Fruit fly (Drosophila melanogaster) Kc167 (cell line): ENCODE data around the gene CG11454.

Experiments used
- Myc ChIP-seq: fragments of >200 bp; optimal IDR thresholded peaks from 2 replicates; lab custom pipeline; 2017; ENCODE audit warnings: missing external identifiers
- Sin3A ChIP-seq: fragments of >200 bp; optimal IDR thresholded peaks from 2 replicates; lab custom pipeline; 2018; ENCODE audit warnings: missing external identifiers
- h ChIP-seq: fragments of >200 bp; optimal IDR thresholded peaks from 3 replicates; lab custom pipeline; 2018; ENCODE audit warnings: missing external identifiers
- insv ChIP-seq: fragments of >200 bp; optimal IDR thresholded peaks from 3 replicates; lab custom pipeline; 2018; ENCODE audit warnings: missing external identifiers
- psq ChIP-seq: fragments of >200 bp; optimal IDR thresholded peaks from 2 replicates; lab custom pipeline; 2017; ENCODE audit warnings: missing external identifiers
- ttk ChIP-seq: sonication (Bioruptor generic); optimal IDR thresholded peaks from 2 replicates; lab custom pipeline; 2017; ENCODE audit warnings: missing external identifiers

CG11454 gene

dm6 chr2L:155994-156393 lies 12.9 kb downstream of the CG11454 start, which contains the start of gene CG3436:
Gene CG3436 (plus strand): TSS chr2L:156029.
- TF ChIP-seq Sin3A (lab: Kevin White, UChicago) = no peak
- TF ChIP-seq insv = no peak
- no peak for TF ChIP-seq h (lab: Kevin White, UChicago)
- no peak for TF ChIP-seq ttk (lab: Kevin White, UChicago)

DNA sequence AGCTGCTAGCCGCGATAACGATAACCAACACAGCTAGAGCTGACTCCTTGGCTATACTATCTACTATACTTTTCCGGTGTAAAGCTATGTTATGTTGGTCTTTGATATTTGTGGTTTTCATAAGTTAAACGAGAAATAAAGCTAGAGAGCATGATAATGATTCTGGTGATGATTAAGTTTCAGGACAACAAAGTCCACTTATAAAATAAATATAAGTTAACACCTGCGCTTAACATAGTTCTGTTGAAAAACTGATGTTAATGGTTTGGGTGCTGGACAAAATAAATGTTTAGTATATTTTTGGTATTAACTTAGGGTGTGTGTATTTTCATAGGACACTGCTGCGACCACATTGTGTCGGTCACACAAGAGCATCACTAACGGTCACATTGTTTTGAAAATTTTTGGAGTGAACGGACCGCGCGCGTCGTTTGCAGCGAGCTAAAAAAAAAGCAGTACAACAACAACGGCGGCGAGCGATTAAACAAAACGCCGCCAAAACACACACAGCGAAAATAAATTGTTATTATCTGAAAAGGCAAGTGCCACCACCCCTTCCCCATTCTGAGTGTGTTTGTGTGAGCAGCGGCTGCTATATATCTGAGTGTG lies 15.6 kb downstream of the CG11454 start, which contains the start of the genes CG33635 and spen:
TSS of gene CG33635 (minus strand) at position 16 of the 609 bp plus-strand sequence.
TSS of gene spen (plus strand) at position 384 of the 609 bp plus-strand sequence.
- TF ChIP-seq psq (lab: Kevin White, UChicago) (no peak), Sin3A (lab: Kevin White, UChicago) (no peak), h (lab: Kevin White, UChicago) (no peak), ttk (lab: Kevin White, UChicago) (no peak), insv (no peak), Myc (lab: Kevin White, UChicago) (no peak)

- TF ChIP-seq psq (lab: Kevin White, UChicago) (no peak), h (lab: Kevin White, UChicago) (no peak), Sin3A (lab: Kevin White, UChicago) (no peak), ttk (lab: Kevin White, UChicago) (no peak), insv (no peak), Myc (lab: Kevin White, UChicago) (no peak)
Measured at dm6 chr2L:160581-161452, 17.7 kb downstream of the CG11454 start.

dm6 chr2L:161453-162175 lies 18.5 kb downstream of the CG11454 start:
- TF ChIP-seq ttk (lab: Kevin White, UChicago) = no peak
- no peak for TF ChIP-seq psq (lab: Kevin White, UChicago)
- no peak for TF ChIP-seq insv
- TF ChIP-seq h (lab: Kevin White, UChicago) = no peak
- TF ChIP-seq Sin3A (lab: Kevin White, UChicago) = no peak
- no peak for TF ChIP-seq Myc (lab: Kevin White, UChicago)

DNA sequence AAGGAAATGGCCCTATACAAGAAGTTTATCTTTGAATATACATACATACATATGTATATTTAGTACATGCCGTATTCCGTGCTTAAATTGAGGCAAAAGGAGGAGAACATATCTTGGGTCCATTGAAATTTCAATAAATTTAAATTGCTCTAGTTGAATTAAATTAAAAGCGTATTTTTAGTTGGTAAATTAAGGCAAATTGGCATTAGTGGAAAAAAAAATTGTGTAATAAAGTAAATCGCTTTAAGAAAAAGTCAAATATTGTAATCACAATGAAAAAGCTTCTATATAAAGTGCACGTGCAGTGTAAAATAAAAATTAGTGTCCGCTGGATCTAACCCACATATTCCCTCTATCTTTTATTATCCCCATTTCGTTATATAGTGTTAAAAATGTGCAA lies 19.1 kb downstream of the CG11454 start:
- TF ChIP-seq psq (lab: Kevin White, UChicago) = no peak
- no peak for TF ChIP-seq Sin3A (lab: Kevin White, UChicago)
- no peak for TF ChIP-seq insv
- no peak for TF ChIP-seq Myc (lab: Kevin White, UChicago)
- TF ChIP-seq h (lab: Kevin White, UChicago) = no peak
- TF ChIP-seq ttk (lab: Kevin White, UChicago) = no peak

DNA sequence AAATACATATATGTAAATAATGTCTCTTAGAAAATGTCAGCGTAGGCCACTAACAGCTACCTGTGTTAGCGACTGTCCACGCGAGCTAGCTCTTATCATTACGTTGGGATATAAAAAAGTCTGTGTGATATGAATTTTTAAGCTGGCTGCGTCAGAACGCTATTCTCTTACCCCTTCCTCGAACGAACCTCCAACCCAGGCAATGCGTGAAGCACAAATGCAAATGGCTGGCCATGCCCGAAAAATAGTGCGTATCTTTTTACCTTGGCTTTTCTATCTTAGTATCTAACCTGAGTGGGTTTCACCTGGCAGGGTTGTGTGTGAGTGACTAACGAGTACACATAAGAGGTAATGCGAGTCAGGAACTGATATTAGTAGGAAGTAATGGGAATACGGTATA lies 20.1 kb downstream of the CG11454 start:
- TF ChIP-seq Sin3A (lab: Kevin White, UChicago) = no peak

DNA sequence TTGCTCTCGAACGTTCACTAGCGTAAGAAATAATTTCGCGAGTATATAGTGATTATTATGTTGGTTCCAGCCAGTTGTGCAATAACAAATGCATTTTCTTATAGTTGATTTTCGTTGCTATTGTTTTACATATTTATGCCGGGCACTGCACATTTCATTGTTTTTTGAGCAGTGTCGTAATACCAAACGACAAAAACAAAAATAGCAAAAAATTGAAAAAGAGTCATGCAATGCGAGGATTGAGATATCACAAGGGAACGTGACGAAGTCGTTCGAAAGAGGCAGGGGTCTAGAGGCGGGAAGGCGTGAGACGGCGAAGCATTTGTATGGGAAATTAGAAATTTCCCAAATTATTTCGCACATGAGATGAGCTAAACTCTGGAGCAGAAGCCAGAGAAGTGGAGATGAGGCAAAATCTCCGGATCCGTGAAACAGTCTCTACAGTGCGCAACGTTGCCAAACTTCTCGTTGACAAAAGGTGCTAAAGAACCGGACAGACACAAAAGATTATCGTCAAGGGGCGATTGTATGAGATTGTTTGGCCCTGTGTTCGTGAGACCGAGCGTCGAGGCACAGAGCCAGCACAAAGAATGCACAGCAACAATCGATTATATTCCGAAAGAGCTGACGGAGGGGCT lies 22.2 kb downstream of the CG11454 start:
- no peak for TF ChIP-seq insv
- TF ChIP-seq ttk (lab: Kevin White, UChicago) = no peak
- no peak for TF ChIP-seq Myc (lab: Kevin White, UChicago)
- TF ChIP-seq psq (lab: Kevin White, UChicago) = no peak
- no peak for TF ChIP-seq Sin3A (lab: Kevin White, UChicago)
- TF ChIP-seq h (lab: Kevin White, UChicago) = no peak

DNA sequence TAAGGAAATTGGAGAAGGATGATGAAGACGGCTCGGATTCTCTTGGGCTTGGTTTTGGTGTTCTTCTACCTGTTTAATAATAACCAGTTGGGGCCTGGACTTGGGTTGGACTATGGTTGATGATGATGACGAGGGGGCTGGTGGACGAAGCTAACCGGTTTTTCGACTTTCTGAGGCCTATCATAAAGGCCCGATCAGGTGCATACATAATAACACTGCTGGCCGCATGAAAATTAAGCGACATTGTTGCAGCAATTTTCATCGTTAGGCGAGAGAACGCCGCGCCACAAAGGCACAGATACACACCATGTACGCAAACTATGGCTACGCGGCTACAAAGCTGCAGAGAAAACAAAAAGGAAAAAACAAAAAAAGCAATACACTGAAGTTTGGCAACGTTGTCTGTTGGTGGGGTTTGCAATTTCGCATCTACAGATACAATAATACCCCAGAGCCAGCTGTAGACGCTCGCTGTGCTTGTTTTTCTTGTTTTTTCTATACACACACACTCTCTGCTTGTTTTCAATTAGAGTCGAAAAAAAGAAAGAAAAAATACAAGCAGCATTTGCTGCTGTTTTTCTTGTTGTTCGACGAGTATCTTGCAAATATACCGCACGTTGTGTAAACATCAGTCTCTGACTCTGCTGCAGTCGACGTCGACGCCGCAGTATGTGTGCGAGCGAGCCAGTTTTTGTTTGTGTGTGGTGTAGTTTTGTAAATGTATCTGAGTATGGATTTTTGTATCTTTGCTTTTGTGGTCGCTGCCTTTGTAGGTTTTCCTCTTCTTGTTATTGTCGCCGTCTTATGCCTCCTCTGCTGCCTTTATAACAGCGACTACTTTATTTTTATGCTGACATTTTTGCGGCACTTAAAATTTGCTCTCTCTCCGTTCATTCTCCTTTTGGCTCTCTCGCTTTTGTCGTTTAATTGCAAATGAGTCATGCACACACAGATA lies 23.3 kb downstream of the CG11454 start:
- TF ChIP-seq ttk (lab: Kevin White, UChicago) = no peak
- no peak for TF ChIP-seq h (lab: Kevin White, UChicago)
- no peak for TF ChIP-seq Myc (lab: Kevin White, UChicago)
- no peak for TF ChIP-seq Sin3A (lab: Kevin White, UChicago)
- no peak for TF ChIP-seq psq (lab: Kevin White, UChicago)
- TF ChIP-seq insv = no peak

- TF ChIP-seq h (lab: Kevin White, UChicago) = no peak
- TF ChIP-seq Sin3A (lab: Kevin White, UChicago) = no peak
- no peak for TF ChIP-seq psq (lab: Kevin White, UChicago)
- no peak for TF ChIP-seq Myc (lab: Kevin White, UChicago)
- TF ChIP-seq ttk (lab: Kevin White, UChicago) = no peak
- no peak for TF ChIP-seq insv
Measured at dm6 chr2L:168270-168901, 25.3 kb downstream of the CG11454 start.

- no peak for TF ChIP-seq Myc (lab: Kevin White, UChicago)
- no peak for TF ChIP-seq ttk (lab: Kevin White, UChicago)
- TF ChIP-seq h (lab: Kevin White, UChicago) = no peak
- no peak for TF ChIP-seq psq (lab: Kevin White, UChicago)
- no peak for TF ChIP-seq Sin3A (lab: Kevin White, UChicago)
- no peak for TF ChIP-seq insv
Measured at dm6 chr2L:170383-170782, 27.3 kb downstream of the CG11454 start.
